Worm (Caenorhabditis elegans) whole organism, L3 larva: ENCODE results near the gene ZC84.6.

Source experiments
- R02D3.7 ChIP-seq: fragments of 150-350 bp; optimal IDR thresholded peaks from 2 replicates; lab custom pipeline; 2014; ENCODE audit warnings: missing biosample characterization, missing genetic modification characterization
- aly-2 ChIP-seq: fragments of 150-350 bp; optimal IDR thresholded peaks from 2 replicates; lab custom pipeline; 2014; ENCODE audit warnings: missing biosample characterization, missing genetic modification characterization
- ceh-82 ChIP-seq: fragments of 150-350 bp; optimal IDR thresholded peaks from 2 replicates; lab custom pipeline; 2014; ENCODE audit warnings: missing biosample characterization, missing genetic modification characterization
- egl-5 ChIP-seq: fragments of 150-350 bp; optimal IDR thresholded peaks from 2 replicates; lab custom pipeline; 2017; ENCODE audit warnings: missing biosample characterization, missing genetic modification reagents, missing genetic modification characterization, inconsistent platforms
- elt-1 ChIP-seq: fragments of 150-350 bp; optimal IDR thresholded peaks from 2 replicates; lab custom pipeline; 2014; ENCODE audit warnings: missing biosample characterization, missing genetic modification characterization
- elt-2 ChIP-seq: sonication (generic microtip); optimal IDR thresholded peaks from 2 replicates; lab custom pipeline; 2016; ENCODE audit warnings: missing genetic modification reagents, mild to moderate bottlenecking, missing genetic modification characterization, missing compliant biosample characterization
- eor-1 ChIP-seq, 2 experiments: fragments of 150-350 bp; optimal IDR thresholded peaks; 2 replicates each; lab custom pipeline; 2014 to 2018; ENCODE audit warnings: missing biosample characterization in 2 of 2, missing genetic modification characterization in 2 of 2
- fkh-2 ChIP-seq: fragments of 150-350 bp; optimal IDR thresholded peaks from 2 replicates; lab custom pipeline; 2014; ENCODE audit warnings: missing biosample characterization, missing genetic modification reagents, missing genetic modification characterization
- fos-1 ChIP-seq: fragments of 150-350 bp; optimal IDR thresholded peaks from 2 replicates; lab custom pipeline; 2014; ENCODE audit warnings: missing biosample characterization, missing genetic modification characterization
- hmg-11 ChIP-seq: sonication (generic microtip); optimal IDR thresholded peaks from 2 replicates; lab custom pipeline; 2016; ENCODE audit warnings: missing genetic modification characterization, missing compliant biosample characterization
- jun-1 ChIP-seq: fragments of 150-350 bp; optimal IDR thresholded peaks from 2 replicates; lab custom pipeline; 2014; ENCODE audit warnings: missing biosample characterization, missing genetic modification reagents, missing genetic modification characterization
- lsy-12 ChIP-seq: sonication (generic microtip); optimal IDR thresholded peaks from 2 replicates; lab custom pipeline; 2016; ENCODE audit warnings: mild to moderate bottlenecking, missing genetic modification characterization, missing compliant biosample characterization
- mml-1 ChIP-seq: fragments of 150-350 bp; sonication (generic microtip); optimal IDR thresholded peaks from 3 replicates; lab custom pipeline; 2014; ENCODE audit warnings: missing biosample characterization, missing genetic modification characterization
- nfya-1 ChIP-seq: sonication (generic microtip); optimal IDR thresholded peaks from 2 replicates; lab custom pipeline; 2017; ENCODE audit warnings: missing genetic modification characterization, mild to moderate bottlenecking, missing compliant biosample characterization, antibody characterized with exemption, moderate library complexity; ENCODE audit not compliant: insufficient read depth
- nhr-12 ChIP-seq: fragments of 150-350 bp; optimal IDR thresholded peaks from 2 replicates; lab custom pipeline; 2014; ENCODE audit warnings: missing biosample characterization, missing genetic modification characterization
- nhr-237 ChIP-seq: fragments of 150-350 bp; optimal IDR thresholded peaks from 2 replicates; lab custom pipeline; 2014; ENCODE audit warnings: missing biosample characterization, missing genetic modification characterization
- nhr-25 ChIP-seq: sonication (generic microtip); optimal IDR thresholded peaks from 2 replicates; lab custom pipeline; 2017; ENCODE audit warnings: missing biosample characterization, missing genetic modification characterization
- nhr-76 ChIP-seq: fragments of 150-350 bp; sonication (generic microtip); optimal IDR thresholded peaks from 5 replicates; lab custom pipeline; 2014; ENCODE audit warnings: missing biosample characterization, missing genetic modification characterization
- pha-4 ChIP-seq: fragments of 150-350 bp; optimal IDR thresholded peaks from 2 replicates; lab custom pipeline; 2014; ENCODE audit warnings: missing biosample characterization, missing genetic modification reagents, missing genetic modification characterization
- skn-1 ChIP-seq: fragments of 150-350 bp; optimal IDR thresholded peaks from 2 replicates; lab custom pipeline; 2014; ENCODE audit warnings: missing biosample characterization, missing genetic modification characterization
- snpc-4 ChIP-seq: fragments of 150-350 bp; optimal IDR thresholded peaks from 2 replicates; lab custom pipeline; 2014; ENCODE audit warnings: missing biosample characterization, missing genetic modification characterization
- tbx-2 ChIP-seq: sonication (generic microtip); optimal IDR thresholded peaks from 2 replicates; lab custom pipeline; 2016; ENCODE audit warnings: mild to moderate bottlenecking, missing genetic modification characterization, missing compliant biosample characterization
- unc-39 ChIP-seq: sonication (generic microtip); optimal IDR thresholded peaks from 4 replicates; lab custom pipeline; 2017; ENCODE audit warnings: missing biosample characterization, missing genetic modification characterization
- unc-62 ChIP-seq: fragments of 150-350 bp; sonication (generic microtip); optimal IDR thresholded peaks from 4 replicates; lab custom pipeline; 2014; ENCODE audit warnings: missing biosample characterization, missing genetic modification reagents, missing genetic modification characterization
- ztf-4 ChIP-seq: fragments of 150-350 bp; optimal IDR thresholded peaks from 2 replicates; lab custom pipeline; 2014; ENCODE audit warnings: missing biosample characterization, missing genetic modification characterization

The ZC84.6 gene

DNA sequence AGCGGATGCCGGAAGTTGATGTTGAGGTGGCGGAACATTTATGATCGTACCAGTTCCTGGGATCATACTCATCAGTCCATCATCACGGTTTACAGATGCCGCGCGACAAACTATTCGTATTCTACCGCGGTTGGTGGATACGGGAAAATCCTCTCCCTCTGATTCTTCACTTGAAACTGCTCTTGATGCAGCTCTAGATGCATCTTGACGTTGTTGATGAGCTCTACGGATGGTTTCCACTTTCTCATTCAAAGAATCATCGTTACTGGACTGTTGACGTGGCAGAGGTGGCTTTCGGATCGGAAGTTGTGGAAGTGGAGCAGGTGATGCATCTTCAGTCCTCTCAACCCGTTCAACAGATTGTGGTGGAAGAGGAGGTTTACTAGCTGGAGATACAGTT is 50.4 kb downstream of the ZC84.6 start:
- TF ChIP-seq tbx-2 (no peak), jun-1 (tag; lab: Kevin White, UChicago) (no peak), nfya-1 (tag; lab: Kevin White, UChicago) (no peak), fkh-2 (no peak), mml-1 (tag; lab: Kevin White, UChicago) (no peak), fos-1 (tag; lab: Kevin White, UChicago) (no peak), nhr-76 (tag; lab: Kevin White, UChicago) (no peak), pha-4 (tag; lab: Kevin White, UChicago) (no peak), elt-1 (tag; lab: Kevin White, UChicago) (no peak), ceh-82 (tag; lab: Kevin White, UChicago) (no peak), hmg-11 (tag; lab: Kevin White, UChicago) (no peak), R02D3.7 (tag; lab: Kevin White, UChicago) (no peak), eor-1 (tag; optimal IDR thresholded peaks at IDR 0.05; lab: Kevin White, UChicago) (no peak), nhr-237 (tag; lab: Kevin White, UChicago) (no peak)
- TF ChIP-seq, all 47 proteins: peak for 0

DNA sequence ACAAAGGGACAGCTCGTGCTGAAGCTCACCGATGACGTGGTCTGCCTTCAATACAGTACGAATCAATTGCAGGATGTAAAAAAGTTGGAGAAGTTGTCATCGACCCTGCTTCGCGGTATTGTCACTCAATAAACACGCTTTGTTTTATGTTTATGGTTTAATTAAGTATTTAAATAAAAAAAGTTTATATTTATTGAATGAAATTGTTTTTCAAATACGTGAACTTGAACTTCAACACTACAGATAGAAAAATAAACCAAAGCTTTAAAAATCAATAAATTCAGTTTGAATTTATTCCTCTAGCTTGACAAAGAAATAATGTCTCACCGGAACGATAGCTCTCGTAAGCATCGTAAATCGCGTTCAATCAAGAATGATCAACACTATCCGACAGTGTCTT is 53.7 kb downstream of the ZC84.6 start, which contains the start of gene ZK512.8:
Gene ZK512.8 (plus strand): TSS at position 301 of the 400 bp plus-strand sequence.
- no peak for TF ChIP-seq aly-2
- TF ChIP-seq ztf-4 (tag; lab: Kevin White, UChicago): no peak
- TF ChIP-seq nhr-25 (tag; lab: Kevin White, UChicago): no peak
- no peak for TF ChIP-seq unc-62 (GFP tag; lab: Kevin White, UChicago)
- no peak for TF ChIP-seq mml-1 (tag; lab: Kevin White, UChicago)
- TF ChIP-seq R02D3.7 (tag; lab: Kevin White, UChicago): no peak
- no peak for TF ChIP-seq elt-2 (tag; lab: Kevin White, UChicago)
- no peak for TF ChIP-seq lsy-12 (tag; lab: Kevin White, UChicago)

DNA sequence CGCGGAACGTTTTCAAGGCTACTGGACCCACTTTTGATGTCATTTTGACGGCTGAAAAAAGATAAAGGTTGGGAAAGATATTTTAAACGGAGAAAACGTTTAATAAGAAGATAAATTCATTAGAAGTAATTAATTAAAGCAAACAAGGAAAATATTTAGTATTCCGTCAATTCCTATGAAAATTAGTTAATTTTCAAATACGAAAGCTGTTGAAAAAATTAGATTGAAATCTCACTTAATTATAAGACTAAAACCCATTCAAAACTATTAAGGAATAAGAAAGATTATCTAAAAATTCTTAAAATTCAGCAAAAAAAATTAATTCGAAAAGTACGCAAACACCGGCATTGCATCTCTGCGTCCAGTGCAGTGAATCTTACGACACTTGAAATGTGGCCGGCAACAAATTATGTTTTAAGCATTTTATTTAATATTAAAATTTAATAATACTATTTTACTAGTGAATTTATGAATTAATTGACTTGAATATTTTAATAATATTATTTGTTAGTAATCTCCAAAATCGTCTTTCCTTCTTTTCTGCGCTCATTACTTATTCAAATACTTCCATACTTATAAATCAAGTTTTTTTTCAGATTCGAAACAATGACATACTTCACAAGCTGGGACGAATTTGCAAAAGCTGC is 54.6 kb downstream of the ZC84.6 start, which contains the start of the genes ZK512.2 and ZK512.4:
Gene ZK512.2 (minus strand): TSS at position 51 of the 647 bp plus-strand sequence.
Gene ZK512.4 (plus strand): TSS at position 597 of the 647 bp plus-strand sequence.
- TF ChIP-seq nhr-12 (tag; lab: Kevin White, UChicago) (no peak), unc-39 (tag; lab: Kevin White, UChicago) (no peak), pha-4 (tag; lab: Kevin White, UChicago) (peak; percentile 52)
- TF ChIP-seq, all 47 proteins: peak for 1

DNA sequence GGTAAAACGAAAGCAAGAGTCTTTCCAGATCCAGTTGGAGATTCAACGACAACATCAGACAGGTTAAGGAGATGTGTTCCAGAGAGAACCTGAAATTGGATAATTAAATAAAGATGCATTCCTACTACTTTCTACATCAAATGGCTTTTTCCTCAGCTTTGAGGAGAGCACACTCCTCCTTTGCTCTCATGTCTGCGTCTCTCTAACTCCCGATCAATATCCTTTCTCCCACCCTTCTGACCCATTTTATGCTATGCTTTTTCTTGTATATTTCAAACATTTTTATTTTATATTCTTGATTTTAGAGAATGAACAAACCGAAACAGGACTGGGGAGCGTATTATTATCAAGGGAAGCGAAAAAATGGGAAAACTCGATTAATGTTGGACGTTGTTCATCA is 55.6 kb downstream of the ZC84.6 start, which contains the start of gene ZK512.11:
Gene ZK512.11 (plus strand): TSS at position 301 of the 400 bp plus-strand sequence.
- TF ChIP-seq hmg-11 (tag; lab: Kevin White, UChicago) (peak; percentile 7), ceh-82 (tag; lab: Kevin White, UChicago) (no peak), snpc-4 (no peak), egl-5 (no peak), skn-1 (tag; lab: Kevin White, UChicago) (no peak), nfya-1 (tag; lab: Kevin White, UChicago) (peak; percentile 11)
